Worm (Caenorhabditis elegans) whole organism, L4/young adult: Measurements from ENCODE around the gene Y25C1A.6.

Experiments
- W03F9.2 ChIP-seq: fragments of 150-350 bp; optimal IDR thresholded peaks from 2 replicates; lab custom pipeline; 2014; ENCODE audit warnings: missing biosample characterization, missing genetic modification characterization
- dao-5 ChIP-seq: sonication (generic microtip); optimal IDR thresholded peaks from 2 replicates; lab custom pipeline; 2016; ENCODE audit warnings: missing genotype, missing genetic modification characterization, moderate library complexity, missing compliant biosample characterization
- him-1 ChIP-seq: sonication (generic microtip); optimal IDR thresholded peaks from 2 replicates; lab custom pipeline; 2016; ENCODE audit warnings: missing genotype, missing genetic modification reagents, missing genetic modification characterization, missing compliant biosample characterization

The Y25C1A.6 gene

DNA sequence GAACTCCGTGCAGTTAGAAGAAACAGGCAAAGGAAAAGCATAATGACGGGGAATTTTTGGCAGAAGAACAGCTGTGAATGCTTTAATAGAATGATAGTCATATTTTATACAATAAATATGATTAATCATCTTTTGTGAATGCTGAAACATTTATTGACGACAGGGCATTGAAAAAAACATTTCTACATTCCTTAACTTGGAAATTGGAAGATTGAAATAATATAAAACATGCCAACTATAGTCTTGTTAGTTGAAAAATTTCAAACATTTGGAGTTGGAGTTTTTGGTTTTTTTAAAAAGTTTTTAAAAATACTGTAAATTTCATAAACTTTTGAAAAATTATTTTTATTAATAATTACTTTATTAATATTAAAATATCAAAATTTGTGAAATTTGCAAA lies 36.0 kb downstream of the Y25C1A.6 start, which contains the start of gene Y25C1A.14:
Gene Y25C1A.14, minus strand, starts transcription at position 101 of the 400 bp plus-strand sequence.
- TF ChIP-seq W03F9.2 (no peak), him-1 (tag; lab: Kevin White, UChicago) (no peak), dao-5 (tag; lab: Kevin White, UChicago) (no peak)

DNA sequence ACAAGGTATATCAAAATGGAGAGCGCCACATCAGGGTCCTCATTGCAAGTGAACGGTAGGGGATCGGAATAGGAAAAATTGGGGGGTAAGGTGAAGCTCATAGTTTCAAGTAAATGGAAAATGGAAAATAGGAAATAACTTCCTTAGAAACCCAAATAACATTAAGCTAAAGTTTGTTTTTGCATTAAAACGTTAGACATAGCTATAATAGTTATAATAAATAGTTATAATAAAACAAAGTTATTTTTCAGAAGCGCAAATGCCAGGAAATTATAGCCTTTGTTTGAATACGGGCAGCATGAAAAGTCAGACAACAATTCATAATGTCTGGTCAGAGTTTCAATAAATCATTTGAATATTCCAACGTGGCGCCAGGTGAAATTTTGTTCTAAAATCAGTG lies 39.7 kb downstream of the Y25C1A.6 start, which contains the start of gene srg-24:
Gene srg-24, minus strand, starts transcription at position 101 of the 400 bp plus-strand sequence.
- TF ChIP-seq dao-5 (tag; lab: Kevin White, UChicago) (no peak), W03F9.2 (no peak), him-1 (tag; lab: Kevin White, UChicago) (no peak)

DNA sequence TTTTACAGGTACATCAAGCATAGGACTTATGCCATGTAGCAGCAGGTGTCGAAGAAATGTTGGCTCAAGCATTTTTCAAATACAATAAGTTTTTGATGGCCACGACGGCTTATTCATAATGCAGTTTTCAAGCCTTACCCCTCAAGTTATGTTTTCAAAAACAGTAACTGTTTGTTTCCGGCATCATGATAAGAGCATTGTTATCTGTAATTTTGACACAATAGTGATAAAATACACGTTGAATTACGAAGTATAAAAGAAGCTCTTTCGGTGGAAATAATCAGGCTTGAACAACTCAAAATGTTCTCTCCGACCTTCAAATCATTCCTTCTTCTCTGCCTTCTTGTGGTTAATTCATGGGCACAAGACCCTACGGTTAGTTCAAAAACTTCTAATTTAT lies 41.1 kb downstream of the Y25C1A.6 start, which contains the start of gene clec-121:
Gene clec-121, plus strand, starts transcription at position 301 of the 400 bp plus-strand sequence.
- TF ChIP-seq W03F9.2 (no peak), him-1 (tag; lab: Kevin White, UChicago) (no peak), dao-5 (tag; lab: Kevin White, UChicago) (no peak)

DNA sequence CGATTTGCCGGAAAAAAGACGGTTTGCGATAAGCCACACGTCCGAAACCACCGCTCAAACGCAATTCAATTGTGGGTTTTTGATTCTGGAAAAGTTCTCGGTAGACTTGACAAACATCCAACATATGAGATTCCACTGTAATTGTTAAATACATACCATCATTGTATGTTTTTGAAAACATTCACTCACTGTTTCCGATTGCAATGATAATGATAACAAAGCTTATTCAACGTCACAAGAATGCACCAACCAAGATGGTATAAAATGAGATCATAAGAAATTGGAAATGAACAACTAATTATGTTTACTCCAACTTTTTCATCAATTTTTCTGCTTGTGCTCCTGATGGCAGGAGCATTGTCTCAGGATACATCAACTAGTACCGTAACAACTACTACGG lies 44.9 kb downstream of the Y25C1A.6 start, which contains the start of gene clec-122:
Gene clec-122, plus strand, starts transcription at position 301 of the 400 bp plus-strand sequence.
- no peak for TF ChIP-seq W03F9.2
- TF ChIP-seq dao-5 (tag; lab: Kevin White, UChicago) = no peak
- TF ChIP-seq him-1 (tag; lab: Kevin White, UChicago) = no peak

DNA sequence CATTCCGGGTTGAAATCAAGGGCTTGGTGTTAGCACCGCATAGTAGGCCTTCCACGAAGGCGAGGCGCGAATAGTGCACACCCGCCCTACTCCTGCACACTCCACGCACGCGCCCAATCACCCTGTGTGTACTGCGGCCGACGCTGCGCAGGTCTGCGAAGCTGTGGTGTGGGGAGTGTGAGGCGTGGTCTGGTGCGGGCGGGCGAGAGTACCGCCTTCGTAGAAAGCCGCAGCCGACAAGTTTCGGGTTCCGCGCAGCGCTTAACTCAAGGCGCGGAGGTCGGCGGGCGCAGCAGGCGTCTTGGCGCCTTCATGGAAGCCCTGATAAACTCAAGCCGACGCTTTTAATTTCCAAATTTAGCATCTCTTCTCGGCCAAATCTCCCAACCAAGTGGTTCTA lies 47.2 kb downstream of the Y25C1A.6 start:
- no peak for TF ChIP-seq him-1 (tag; lab: Kevin White, UChicago)
- no peak for TF ChIP-seq W03F9.2
- no peak for TF ChIP-seq dao-5 (tag; lab: Kevin White, UChicago)

DNA sequence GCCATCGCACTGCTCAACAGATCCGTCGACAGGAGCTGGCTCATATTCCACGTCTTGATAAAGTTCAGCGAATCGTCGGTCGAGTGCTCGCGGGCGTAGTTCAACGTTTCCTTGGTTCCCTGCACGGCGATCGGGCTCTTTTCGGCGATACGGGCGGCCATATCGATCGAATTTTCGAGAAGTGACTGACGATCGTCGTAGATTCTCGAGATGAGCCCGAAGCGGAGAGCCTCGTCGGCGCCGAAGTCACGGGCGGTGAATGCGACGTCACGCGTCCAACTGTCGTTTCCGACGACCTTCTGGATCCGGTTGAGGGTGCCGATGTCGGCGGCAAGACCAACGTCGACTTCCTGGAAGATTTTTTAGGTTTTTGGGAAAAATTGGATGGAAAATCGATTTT lies 48.7 kb downstream of the Y25C1A.6 start:
- no peak for TF ChIP-seq W03F9.2
- no peak for TF ChIP-seq him-1 (tag; lab: Kevin White, UChicago)
- no peak for TF ChIP-seq dao-5 (tag; lab: Kevin White, UChicago)

DNA sequence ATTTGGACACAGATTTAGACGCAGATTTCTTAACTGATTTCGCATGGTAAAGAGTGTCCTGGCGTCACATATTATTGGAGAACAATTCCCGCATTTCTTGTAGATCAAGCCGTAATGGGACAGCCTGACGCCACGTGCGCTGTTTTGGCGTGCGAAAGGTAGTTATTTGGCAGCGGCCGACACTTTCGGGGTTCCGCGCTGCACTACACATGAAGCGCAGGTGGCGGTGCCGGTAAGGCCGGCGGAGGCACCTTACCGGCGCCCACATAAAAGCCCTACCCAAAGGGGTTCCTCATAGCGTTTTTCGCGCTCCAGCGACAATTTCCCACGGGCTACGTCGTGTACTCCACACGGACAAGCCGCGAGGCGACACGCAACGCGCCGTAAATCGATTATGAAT lies 49.2 kb downstream of the Y25C1A.6 start:
- TF ChIP-seq him-1 (tag; lab: Kevin White, UChicago) = no peak
- no peak for TF ChIP-seq dao-5 (tag; lab: Kevin White, UChicago)
- TF ChIP-seq W03F9.2 = no peak

DNA sequence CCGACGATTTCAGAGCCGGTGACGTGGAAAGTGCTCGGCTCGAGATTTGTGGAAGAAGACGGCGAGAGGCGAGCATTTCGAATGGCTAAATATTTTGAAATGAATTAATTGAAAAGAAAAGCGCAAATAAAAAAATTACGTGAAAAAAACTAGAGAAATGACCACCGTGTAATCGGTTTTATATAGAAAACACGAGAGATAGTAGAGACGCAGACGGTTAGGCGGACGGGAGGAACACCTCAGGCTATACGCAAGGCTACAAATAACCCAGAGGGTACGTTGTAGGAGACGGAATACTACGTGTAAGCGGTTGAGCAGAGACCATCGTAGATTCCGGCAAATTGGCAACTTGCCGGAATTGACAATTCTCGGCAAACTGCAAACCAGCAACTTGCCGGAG lies 50.3 kb downstream of the Y25C1A.6 start, which contains the start of gene Y25C1A.13:
Gene Y25C1A.13, minus strand, starts transcription at position 101 of the 400 bp plus-strand sequence.
- no peak for TF ChIP-seq dao-5 (tag; lab: Kevin White, UChicago)
- TF ChIP-seq W03F9.2 = no peak
- no peak for TF ChIP-seq him-1 (tag; lab: Kevin White, UChicago)
